Fruit fly (Drosophila melanogaster): ENCODE data around the gene CG34135.

- TF ChIP-seq Dll (optimal IDR thresholded peaks at IDR 0.05): no peak
- TF ChIP-seq pan (optimal IDR thresholded peaks at IDR 0.05): no peak
- no peak for TF ChIP-seq psq (optimal IDR thresholded peaks at IDR 0.05)
- TF ChIP-seq EcR (GFP tag; optimal IDR thresholded peaks at IDR 0.05): no peak
- no peak for TF ChIP-seq CG8478 (optimal IDR thresholded peaks at IDR 0.05)
These were observed 51.5 kb downstream of the CG34135 start for dm6 chr3R:8716551-8716879.

Measured in whole organism.